Fruit fly (Drosophila melanogaster): Measurements from ENCODE around the gene Ir100a.

Ir100a gene

DNA sequence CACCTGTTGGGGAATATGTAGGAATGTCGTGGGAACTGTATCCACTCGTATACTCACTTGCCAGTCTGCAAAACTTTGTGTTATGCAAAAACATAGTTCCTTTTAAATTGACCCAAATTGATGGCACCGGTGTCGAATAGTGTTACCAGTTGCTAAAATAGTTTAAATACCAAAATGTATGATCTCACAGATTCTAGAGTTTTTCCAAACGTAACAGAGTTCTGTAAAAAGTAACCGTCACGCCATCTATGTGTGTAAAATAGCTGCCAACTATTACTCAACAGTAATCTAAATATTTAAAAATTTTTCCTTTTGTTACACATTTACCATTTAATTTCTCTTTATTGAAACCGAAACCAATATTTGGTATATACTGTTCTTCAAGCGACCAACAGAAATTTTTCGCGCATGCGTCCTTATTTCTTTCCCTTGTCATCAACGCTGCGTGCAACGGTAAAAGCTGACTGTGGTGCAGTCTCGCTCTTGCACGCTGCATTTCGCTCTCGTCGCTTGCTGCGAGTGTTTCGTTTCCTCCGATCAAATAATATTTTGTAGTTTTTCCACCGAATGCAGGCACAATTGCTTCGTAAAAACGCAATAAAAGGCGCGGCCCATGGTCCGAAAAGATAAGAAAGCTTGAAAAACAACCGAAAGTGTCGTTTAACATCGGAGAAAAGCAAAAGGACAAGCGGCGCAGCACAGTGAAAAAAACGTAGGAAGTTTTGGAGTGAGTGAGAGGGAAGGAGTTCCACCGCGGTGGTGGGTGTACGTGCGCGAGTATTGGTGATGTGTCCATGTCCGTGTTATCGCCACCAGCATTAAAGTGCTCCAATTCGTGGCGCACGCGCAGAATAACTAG lies 11.6 kb downstream of the Ir100a start, which contains the start of the genes FeCH and RhoGAP100F:
Gene FeCH, minus strand, starts transcription at position 180 of the 859 bp plus-strand sequence.
Gene RhoGAP100F, plus strand, starts transcription at position 493 of the 859 bp plus-strand sequence.
- TF ChIP-seq CG32264 (GFP tag; optimal IDR thresholded peaks at IDR 0.05) = no peak
- TF ChIP-seq psq (GFP tag; optimal IDR thresholded peaks at IDR 0.05) = no peak
- TF ChIP-seq HLH106 (tag; optimal IDR thresholded peaks at IDR 0.05) = no peak
- no peak for TF ChIP-seq lola (GFP tag; optimal IDR thresholded peaks at IDR 0.05)
- no peak for TF ChIP-seq ey (GFP tag; optimal IDR thresholded peaks at IDR 0.05)
- TF ChIP-seq dsf (GFP tag; optimal IDR thresholded peaks at IDR 0.05; ENCODE audit: borderline replicate concordance) = no peak
- TF ChIP-seq fru (GFP tag; optimal IDR thresholded peaks at IDR 0.05) = no peak
- TF ChIP-seq tai (GFP tag; optimal IDR thresholded peaks at IDR 0.05) = no peak
- no peak for TF ChIP-seq br (GFP tag; optimal IDR thresholded peaks at IDR 0.05)
- no peak for TF ChIP-seq Vsx2 (GFP tag; optimal IDR thresholded peaks at IDR 0.05; ENCODE audit: partially characterized antibody)
- no peak for TF ChIP-seq foxo (GFP tag; optimal IDR thresholded peaks at IDR 0.05)
- no peak for TF ChIP-seq Hr78 (GFP tag; optimal IDR thresholded peaks at IDR 0.05)
- TF ChIP-seq brk (GFP tag; optimal IDR thresholded peaks at IDR 0.05) = no peak
- no peak for TF ChIP-seq Mio (GFP tag; optimal IDR thresholded peaks at IDR 0.05)
- TF ChIP-seq Abd-B (GFP tag; optimal IDR thresholded peaks at IDR 0.05) = no peak
- TF ChIP-seq CrebA (GFP tag; optimal IDR thresholded peaks at IDR 0.05; ENCODE audit: borderline replicate concordance) = no peak
- no peak for TF ChIP-seq h (GFP tag; optimal IDR thresholded peaks at IDR 0.05)

DNA sequence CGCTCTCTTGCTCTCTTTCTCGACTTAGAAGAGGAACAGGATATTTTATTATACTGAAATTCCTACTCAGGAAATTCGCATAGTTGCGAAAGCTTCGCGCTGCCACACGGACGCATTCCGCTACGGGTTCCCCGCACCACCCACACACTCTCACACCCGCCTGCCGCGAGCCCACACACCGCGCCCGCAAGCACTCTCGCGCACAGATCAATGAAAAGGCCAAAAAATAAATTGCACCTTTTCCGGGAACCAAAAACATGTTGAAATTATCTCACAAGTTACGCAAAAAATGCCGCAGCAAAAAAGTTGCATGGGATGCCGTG lies 12.2 kb downstream of the Ir100a start:
- TF ChIP-seq Rel (GFP tag; optimal IDR thresholded peaks at IDR 0.05) (no peak), Rel (tag; optimal IDR thresholded peaks at IDR 0.05) (no peak), pan (optimal IDR thresholded peaks at IDR 0.05) (no peak), Dif (GFP tag; optimal IDR thresholded peaks at IDR 0.05; ENCODE audit: partially characterized antibody) (no peak), woc (GFP tag; optimal IDR thresholded peaks at IDR 0.05) (no peak), Vsx2 (GFP tag; optimal IDR thresholded peaks at IDR 0.05; ENCODE audit: partially characterized antibody) (no peak), lola (GFP tag; optimal IDR thresholded peaks at IDR 0.05) (no peak), Sp1 (GFP tag; optimal IDR thresholded peaks at IDR 0.05) (no peak), jim (GFP tag; optimal IDR thresholded peaks at IDR 0.05) (no peak), GATAd (GFP tag; optimal IDR thresholded peaks at IDR 0.05) (no peak), OdsH (GFP tag; optimal IDR thresholded peaks at IDR 0.05) (no peak), Mio (GFP tag; optimal IDR thresholded peaks at IDR 0.05) (no peak), dsf (GFP tag; optimal IDR thresholded peaks at IDR 0.05; ENCODE audit: borderline replicate concordance) (no peak), CG32264 (GFP tag; optimal IDR thresholded peaks at IDR 0.05) (no peak)

DNA sequence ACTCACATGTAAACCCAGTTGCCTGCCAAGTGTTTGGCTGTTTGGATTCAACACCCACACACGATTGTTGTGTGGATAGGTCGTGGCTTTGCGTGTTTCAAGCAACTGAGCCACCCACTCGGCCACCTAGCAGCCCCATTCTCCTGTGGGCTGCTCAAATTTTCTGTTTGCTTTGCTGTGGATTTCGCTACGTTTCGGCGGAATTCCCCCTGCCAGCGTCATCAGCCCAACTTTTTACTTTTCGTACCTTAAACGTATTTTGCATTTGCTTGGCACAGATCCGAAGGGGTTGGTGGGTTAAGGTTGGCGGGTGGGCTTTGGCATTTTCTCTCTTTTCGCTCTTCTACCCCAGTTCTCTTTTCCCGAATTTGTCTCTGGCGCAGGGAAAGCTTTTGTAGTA lies 21.7 kb downstream of the Ir100a start:
- TF ChIP-seq Vsx2 (GFP tag; optimal IDR thresholded peaks at IDR 0.05; ENCODE audit: partially characterized antibody) (no peak), Dfd (GFP tag; optimal IDR thresholded peaks at IDR 0.05) (no peak), tai (GFP tag; optimal IDR thresholded peaks at IDR 0.05) (no peak), GATAd (GFP tag; optimal IDR thresholded peaks at IDR 0.05) (no peak), HLH106 (tag; optimal IDR thresholded peaks at IDR 0.05) (no peak), CG32264 (GFP tag; optimal IDR thresholded peaks at IDR 0.05) (no peak), CG9705 (GFP tag; optimal IDR thresholded peaks at IDR 0.05) (no peak), brk (GFP tag; optimal IDR thresholded peaks at IDR 0.05) (no peak), psq (GFP tag; optimal IDR thresholded peaks at IDR 0.05) (no peak), dmrt93B (GFP tag; optimal IDR thresholded peaks at IDR 0.05) (no peak)

DNA sequence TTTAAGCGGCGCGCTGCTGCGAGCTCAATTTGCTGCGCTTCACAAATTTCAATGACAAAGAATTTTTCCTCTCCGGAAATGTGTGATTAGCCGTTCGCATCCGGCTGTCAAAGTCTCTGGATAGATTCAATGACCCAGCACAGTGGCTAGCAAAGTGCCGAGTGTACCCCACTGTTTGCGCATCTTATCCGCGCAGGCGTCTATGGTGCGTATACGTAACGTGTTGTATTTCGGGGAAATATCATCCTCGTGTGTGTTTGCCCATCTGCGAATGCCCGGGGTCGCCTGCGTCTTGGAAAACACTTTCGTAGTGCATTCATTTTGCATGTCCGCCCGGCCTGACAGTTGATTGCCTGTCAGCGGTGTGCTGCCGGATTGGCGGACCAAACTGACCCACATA lies 23.4 kb downstream of the Ir100a start:
- TF ChIP-seq CG9705 (GFP tag; optimal IDR thresholded peaks at IDR 0.05) = no peak

DNA sequence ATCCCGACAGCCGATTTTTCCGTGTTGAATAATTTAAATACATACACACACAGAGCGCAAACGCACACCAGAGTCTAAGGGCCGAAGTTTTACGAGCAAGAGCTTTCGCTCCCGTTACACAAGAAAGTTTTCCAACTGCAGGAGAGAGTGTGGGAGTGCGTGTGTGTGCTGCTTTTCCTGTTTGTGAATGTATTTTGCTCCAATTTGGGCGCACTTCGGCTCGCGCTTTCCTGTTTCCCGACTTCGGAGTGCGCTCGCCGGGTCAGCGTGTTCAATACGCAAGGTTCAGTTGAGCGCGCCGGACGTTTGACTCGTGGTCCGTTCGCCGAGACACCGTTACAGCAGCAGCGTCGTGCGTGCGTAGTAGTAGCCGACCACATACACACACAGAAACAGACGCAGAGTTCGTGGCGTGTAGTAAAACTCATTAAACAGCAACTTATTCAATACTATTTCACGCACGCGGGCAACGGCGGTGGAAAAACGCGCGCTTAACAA lies 24.9 kb downstream of the Ir100a start:
- TF ChIP-seq Rel (GFP tag; optimal IDR thresholded peaks at IDR 0.05) (no peak), Rel (tag; optimal IDR thresholded peaks at IDR 0.05) (no peak), brk (GFP tag; optimal IDR thresholded peaks at IDR 0.05) (no peak)

DNA sequence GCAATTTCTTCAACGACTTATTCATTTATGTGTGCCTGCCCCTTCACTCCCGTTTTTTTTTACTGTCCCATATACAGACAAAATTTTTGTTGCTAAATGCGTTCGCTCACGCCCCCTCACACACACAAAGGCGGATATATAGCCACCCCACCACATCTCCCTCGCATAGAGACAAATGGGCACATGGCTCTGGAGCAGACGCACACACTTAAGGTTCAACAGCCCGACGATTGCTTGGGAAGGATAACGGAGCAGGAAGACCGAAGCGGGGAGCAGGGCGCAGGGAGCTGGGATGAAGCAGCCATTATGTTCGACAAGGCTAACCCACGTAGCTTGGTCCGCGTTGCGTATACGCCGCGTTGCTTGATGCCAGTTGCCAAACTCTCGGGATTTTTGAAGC lies 25.7 kb downstream of the Ir100a start:
- TF ChIP-seq usp (GFP tag; optimal IDR thresholded peaks at IDR 0.05) = no peak
- no peak for TF ChIP-seq sage (GFP tag; optimal IDR thresholded peaks at IDR 0.05)
- no peak for TF ChIP-seq rgr (GFP tag; optimal IDR thresholded peaks at IDR 0.05)
- no peak for TF ChIP-seq CG32264 (GFP tag; optimal IDR thresholded peaks at IDR 0.05)
- no peak for TF ChIP-seq tai (GFP tag; optimal IDR thresholded peaks at IDR 0.05)
- no peak for TF ChIP-seq Myc (optimal IDR thresholded peaks at IDR 0.05)
- TF ChIP-seq br (GFP tag; optimal IDR thresholded peaks at IDR 0.05) = no peak
- no peak for TF ChIP-seq CG9705 (GFP tag; optimal IDR thresholded peaks at IDR 0.05)
- no peak for TF ChIP-seq brk (GFP tag; optimal IDR thresholded peaks at IDR 0.05)

All from whole organism, wandering third instar larva.